Worm (Caenorhabditis elegans): ENCODE measurements around the gene unc-83.

ce11 chrV:6506238-6506956 lies 41.5 kb downstream of the unc-83 start:
- TF ChIP-seq F44E2.7 (GFP tag; IDR thresholded peaks at IDR 0.05) (no peak), unc-130 (GFP tag; optimal IDR thresholded peaks at IDR 0.05) (no peak), unc-62 (GFP tag; optimal IDR thresholded peaks at IDR 0.05 in 1 of 2) (peak in 1 of 2 experiments; percentile 95), unc-62 (tag; optimal IDR thresholded peaks at IDR 0.05) (no peak), R02D3.7 (tag; optimal IDR thresholded peaks at IDR 0.05) (no peak), T26A8.4 (GFP tag; IDR thresholded peaks at IDR 0.05) (no peak)
